Worm (Caenorhabditis elegans) whole organism, mixed stage, embryonic: ENCODE measurements around the gene far-2.
A peak's percentile ranks its signal among the peaks of the same experiment; 100 is the strongest.

Experiments used
- M03D4.4 ChIP-seq: sonication (generic microtip); optimal IDR thresholded peaks from 2 replicates; lab custom pipeline; 2017; ENCODE audit warnings: mild to moderate bottlenecking, missing genetic modification characterization, missing compliant biosample characterization
- bed-3 ChIP-seq: fragments of 200-800 bp; sonication (Bioruptor generic); optimal IDR thresholded peaks from 3 replicates; lab custom pipeline; 2018; ENCODE audit warnings: mild to moderate bottlenecking, missing genetic modification characterization, moderate library complexity, missing compliant biosample characterization
- ceh-39 ChIP-seq: fragments of 150-350 bp; optimal IDR thresholded peaks from 2 replicates; lab custom pipeline; 2014; ENCODE audit warnings: missing biosample characterization, missing genetic modification characterization
- ceh-83 ChIP-seq: fragments of 200-800 bp; sonication (Bioruptor generic); optimal IDR thresholded peaks from 2 replicates; lab custom pipeline; 2018; ENCODE audit warnings: mild to moderate bottlenecking, missing genetic modification characterization, missing compliant biosample characterization
- ces-1 ChIP-seq: fragments of 150-350 bp; optimal IDR thresholded peaks from 2 replicates; lab custom pipeline; 2014; ENCODE audit warnings: missing biosample characterization, missing genetic modification reagents, missing genetic modification characterization
- cnd-1 ChIP-seq: fragments of 200-800 bp; sonication (Bioruptor generic); optimal IDR thresholded peaks from 2 replicates; lab custom pipeline; 2018; ENCODE audit warnings: mild to moderate bottlenecking, missing genetic modification characterization, missing compliant biosample characterization
- drap-1 ChIP-seq: fragments of 200-800 bp; sonication (Bioruptor generic); optimal IDR thresholded peaks from 3 replicates; lab custom pipeline; 2018; ENCODE audit warnings: mild to moderate bottlenecking, missing genetic modification characterization, missing compliant biosample characterization
- elt-1 ChIP-seq: sonication (generic microtip); optimal IDR thresholded peaks from 2 replicates; lab custom pipeline; 2017; ENCODE audit warnings: missing genetic modification characterization, mild to moderate bottlenecking, missing compliant biosample characterization, antibody characterized with exemption, moderate library complexity, borderline replicate concordance; ENCODE audit not compliant: insufficient read depth
- elt-3 ChIP-seq: fragments of 150-350 bp; optimal IDR thresholded peaks from 2 replicates; lab custom pipeline; 2014; ENCODE audit warnings: missing biosample characterization, missing genetic modification characterization
- flh-1 ChIP-seq: fragments of 200-800 bp; sonication (Bioruptor generic); optimal IDR thresholded peaks from 2 replicates; lab custom pipeline; 2018; ENCODE audit warnings: mild to moderate bottlenecking, missing genetic modification characterization, moderate library complexity, missing compliant biosample characterization
- ham-2 ChIP-seq: fragments of 200-800 bp; sonication (Bioruptor generic); optimal IDR thresholded peaks from 2 replicates; lab custom pipeline; 2018; ENCODE audit warnings: mild to moderate bottlenecking, missing genetic modification characterization, missing compliant biosample characterization
- lin-13 ChIP-seq: fragments of 150-350 bp; optimal IDR thresholded peaks from 2 replicates; lab custom pipeline; 2014; ENCODE audit warnings: missing biosample characterization, missing genetic modification characterization
- lin-32 ChIP-seq: fragments of 200-800 bp; sonication (Bioruptor generic); optimal IDR thresholded peaks from 2 replicates; lab custom pipeline; 2018; ENCODE audit warnings: mild to moderate bottlenecking, missing genetic modification characterization, missing compliant biosample characterization
- lsy-2 ChIP-seq: fragments of 150-350 bp; optimal IDR thresholded peaks from 2 replicates; lab custom pipeline; 2014; ENCODE audit warnings: missing biosample characterization, missing genetic modification characterization
- mab-5 ChIP-seq: fragments of 150-350 bp; optimal IDR thresholded peaks from 2 replicates; lab custom pipeline; 2014; ENCODE audit warnings: missing biosample characterization, missing genetic modification characterization
- mep-1 ChIP-seq: fragments of 150-350 bp; optimal IDR thresholded peaks from 2 replicates; lab custom pipeline; 2017; ENCODE audit warnings: missing biosample characterization, missing genetic modification reagents, missing genetic modification characterization, inconsistent platforms
- mls-2 ChIP-seq: sonication (generic microtip); optimal IDR thresholded peaks from 2 replicates; lab custom pipeline; 2016; ENCODE audit warnings: mild to moderate bottlenecking, missing genetic modification characterization, moderate library complexity, missing compliant biosample characterization
- nhr-12 ChIP-seq: fragments of 150-350 bp; optimal IDR thresholded peaks from 2 replicates; lab custom pipeline; 2014; ENCODE audit warnings: missing biosample characterization, missing genetic modification characterization
- nhr-2 ChIP-seq: fragments of 150-350 bp; optimal IDR thresholded peaks from 2 replicates; lab custom pipeline; 2014; ENCODE audit warnings: missing biosample characterization, missing genetic modification characterization
- nhr-237 ChIP-seq: fragments of 150-350 bp; optimal IDR thresholded peaks from 2 replicates; lab custom pipeline; 2014; ENCODE audit warnings: missing biosample characterization, missing genetic modification characterization
- nhr-28 ChIP-seq: fragments of 150-350 bp; optimal IDR thresholded peaks from 2 replicates; lab custom pipeline; 2014; ENCODE audit warnings: missing biosample characterization, missing genetic modification characterization
- nhr-76 ChIP-seq: sonication (generic microtip); optimal IDR thresholded peaks from 2 replicates; lab custom pipeline; 2017; ENCODE audit warnings: missing biosample characterization, missing genetic modification characterization
- pha-4 ChIP-seq: fragments of 150-350 bp; optimal IDR thresholded peaks from 2 replicates; lab custom pipeline; 2018; ENCODE audit warnings: missing biosample characterization, missing genetic modification reagents, missing genetic modification characterization
- sem-2 ChIP-seq: fragments of 200-800 bp; sonication (Bioruptor generic); optimal IDR thresholded peaks from 2 replicates; lab custom pipeline; 2018; ENCODE audit warnings: mild to moderate bottlenecking, missing genetic modification characterization, missing compliant biosample characterization
- snpc-4 ChIP-seq: fragments of 150-350 bp; optimal IDR thresholded peaks from 2 replicates; lab custom pipeline; 2014; ENCODE audit warnings: missing biosample characterization, missing genetic modification characterization
- sptf-1 ChIP-seq: sonication (generic microtip); optimal IDR thresholded peaks from 2 replicates; lab custom pipeline; 2017; ENCODE audit warnings: mild to moderate bottlenecking, missing genetic modification characterization, moderate library complexity, missing compliant biosample characterization
- unc-120 ChIP-seq: sonication (generic microtip); optimal IDR thresholded peaks from 2 replicates; lab custom pipeline; 2017; ENCODE audit warnings: missing genetic modification characterization, missing compliant biosample characterization; ENCODE audit not compliant: poor library complexity, severe bottlenecking
- unc-39 ChIP-seq: fragments of 150-350 bp; optimal IDR thresholded peaks from 2 replicates; lab custom pipeline; 2014; ENCODE audit warnings: missing biosample characterization, missing genetic modification characterization
- unc-62 ChIP-seq: fragments of 150-350 bp; optimal IDR thresholded peaks from 2 replicates; lab custom pipeline; 2014; ENCODE audit warnings: missing biosample characterization, missing genetic modification reagents, missing genetic modification characterization
- zip-8 ChIP-seq: fragments of 150-350 bp; optimal IDR thresholded peaks from 2 replicates; lab custom pipeline; 2014; ENCODE audit warnings: missing biosample characterization, missing genetic modification characterization
- ztf-11 ChIP-seq: fragments of 150-350 bp; optimal IDR thresholded peaks from 2 replicates; lab custom pipeline; 2014; ENCODE audit warnings: missing biosample characterization, missing genetic modification characterization

far-2 gene

ce11 chrIII:9083118-9083517 lies 1.5 kb downstream of the far-2 start:
- TF ChIP-seq ztf-11: no peak
- TF ChIP-seq unc-120 (tag; lab: Kevin White, UChicago): peak; percentile 55
- TF ChIP-seq unc-62 (GFP tag; lab: Kevin White, UChicago): peak; percentile 54

- no peak for TF ChIP-seq ceh-39 (tag; lab: Kevin White, UChicago)
- TF ChIP-seq mab-5 (tag; lab: Kevin White, UChicago): peak; percentile 75
- no peak for TF ChIP-seq ztf-11
- peak; percentile 26 for TF ChIP-seq mls-2 (tag; lab: Kevin White, UChicago)
- peak; percentile 65 for TF ChIP-seq unc-120 (tag; lab: Kevin White, UChicago)
- TF ChIP-seq ces-1 (GFP tag; lab: Kevin White, UChicago): peak; percentile 98
- TF ChIP-seq unc-62 (GFP tag; lab: Kevin White, UChicago): peak; percentile 11
Observed at ce11 chrIII:9084329-9084728, 2.7 kb downstream of the far-2 start.

ce11 chrIII:9089325-9089823 lies 7.7 kb downstream of the far-2 start, which contains the start of the genes mccc-2 and mrpl-44:
Gene mccc-2 (minus strand): TSS chrIII:9089375.
Gene mrpl-44 (minus strand): TSS chrIII:9089375.
- no peak for TF ChIP-seq pha-4 (tag; lab: Kevin White, UChicago)
- no peak for TF ChIP-seq ces-1 (GFP tag; lab: Kevin White, UChicago)
- no peak for TF ChIP-seq drap-1 (GFP tag; lab: Kevin White, UChicago)
- TF ChIP-seq nhr-28 (tag; lab: Kevin White, UChicago): no peak
- no peak for TF ChIP-seq ztf-11
- no peak for TF ChIP-seq mab-5 (tag; lab: Kevin White, UChicago)
- TF ChIP-seq ceh-39 (tag; lab: Kevin White, UChicago): no peak
- no peak for TF ChIP-seq cnd-1 (tag; lab: Kevin White, UChicago)
- no peak for TF ChIP-seq M03D4.4
- TF ChIP-seq nhr-76 (tag; lab: Kevin White, UChicago): no peak
- no peak for TF ChIP-seq unc-62 (GFP tag; lab: Kevin White, UChicago)
- TF ChIP-seq sptf-1: no peak
- TF ChIP-seq mls-2 (tag; lab: Kevin White, UChicago): no peak
- no peak for TF ChIP-seq lsy-2 (tag; lab: Kevin White, UChicago)
- no peak for TF ChIP-seq ham-2 (GFP tag; lab: Kevin White, UChicago)
- no peak for TF ChIP-seq sem-2
- TF ChIP-seq ceh-83 (GFP tag; lab: Kevin White, UChicago): no peak
- TF ChIP-seq, all 35 proteins: peak for 0

ce11 chrIII:9091392-9092291 lies 10.0 kb downstream of the far-2 start, which contains the start of gene glp-1:
Gene glp-1 (plus strand): TSS chrIII:9092241.
- TF ChIP-seq drap-1 (GFP tag; lab: Kevin White, UChicago) (no peak), nhr-12 (tag; lab: Kevin White, UChicago) (no peak), sptf-1 (no peak), elt-1 (no peak), flh-1 (GFP tag; lab: Kevin White, UChicago) (no peak), lin-13 (no peak), ceh-39 (tag; lab: Kevin White, UChicago) (no peak), unc-120 (tag; lab: Kevin White, UChicago) (no peak), nhr-28 (tag; lab: Kevin White, UChicago) (no peak), ceh-83 (GFP tag; lab: Kevin White, UChicago) (no peak), elt-3 (no peak), snpc-4 (tag; lab: Kevin White, UChicago) (no peak), unc-39 (tag; lab: Kevin White, UChicago) (no peak), bed-3 (no peak), ham-2 (GFP tag; lab: Kevin White, UChicago) (no peak), cnd-1 (tag; lab: Kevin White, UChicago) (no peak), mep-1 (tag; lab: Kevin White, UChicago) (no peak)

ce11 chrIII:9101212-9101611 lies 19.6 kb downstream of the far-2 start, which contains the start of gene ZK507.1:
Gene ZK507.1 (minus strand): TSS chrIII:9101312.
- TF ChIP-seq lin-32 (GFP tag; lab: Kevin White, UChicago) (no peak), nhr-28 (tag; lab: Kevin White, UChicago) (no peak), nhr-237 (tag; lab: Kevin White, UChicago) (no peak), nhr-2 (tag; lab: Kevin White, UChicago) (no peak), elt-3 (no peak), pha-4 (tag; lab: Kevin White, UChicago) (no peak), ceh-83 (GFP tag; lab: Kevin White, UChicago) (no peak), flh-1 (GFP tag; lab: Kevin White, UChicago) (no peak), nhr-12 (tag; lab: Kevin White, UChicago) (no peak), mls-2 (tag; lab: Kevin White, UChicago) (no peak), sem-2 (no peak), mep-1 (tag; lab: Kevin White, UChicago) (no peak), lin-13 (no peak), drap-1 (GFP tag; lab: Kevin White, UChicago) (no peak), zip-8 (tag; lab: Kevin White, UChicago) (no peak)
